Worm (Caenorhabditis elegans) whole organism, L4 larva: ENCODE measurements around the gene ints-7.

ENCODE experiments used
- ceh-62 ChIP-seq: sonication (generic microtip); optimal IDR thresholded peaks from 2 replicates; lab custom pipeline; 2017; ENCODE audit warnings: missing biosample characterization, missing genetic modification characterization
- ces-1 ChIP-seq: fragments of 150-350 bp; sonication (generic microtip); optimal IDR thresholded peaks from 4 replicates; lab custom pipeline; 2014; ENCODE audit warnings: missing biosample characterization, missing genetic modification reagents, missing genetic modification characterization
- fos-1 ChIP-seq: fragments of 150-350 bp; optimal IDR thresholded peaks from 2 replicates; lab custom pipeline; 2014; ENCODE audit warnings: missing biosample characterization, missing genetic modification characterization
- lsy-2 ChIP-seq, 2 experiments: fragments of 150-350 bp in 1 of 2; sonication (generic microtip) in 1 of 2; optimal IDR thresholded peaks; 2 replicates each; lab custom pipeline; 2014 to 2017; ENCODE audit warnings: missing biosample characterization in 2 of 2, missing genetic modification characterization in 2 of 2

- TF ChIP-seq ces-1 (GFP tag; lab: Kevin White, UChicago) (no peak), lsy-2 (tag; optimal IDR thresholded peaks at IDR 0.05; lab: Kevin White, UChicago) (no peak), ceh-62 (tag; lab: Kevin White, UChicago) (no peak), fos-1 (tag; lab: Kevin White, UChicago) (no peak)
These were observed 33.8 kb downstream of the ints-7 start for ce11 chrII:11616333-11616942.
